Worm (Caenorhabditis elegans) whole organism, young adult: ENCODE data around the gene srsx-37.

Experiments
- B0261.1 ChIP-seq: sonication (generic microtip); optimal IDR thresholded peaks from 2 replicates; lab custom pipeline; 2016; ENCODE audit warnings: mild to moderate bottlenecking, missing genetic modification characterization, moderate library complexity, missing compliant biosample characterization
- F57C9.4 ChIP-seq: sonication (generic microtip); optimal IDR thresholded peaks from 2 replicates; lab custom pipeline; 2017; ENCODE audit warnings: mild to moderate bottlenecking, missing genetic modification characterization, missing compliant biosample characterization
- Y79H2A.3 ChIP-seq: fragments of 200-800 bp; sonication (Bioruptor generic); conservative IDR thresholded peaks from 2 replicates; pipeline ENCODE4 v1.3.6; 2022; ENCODE audit warnings: missing genetic modification reagents, missing genetic modification characterization, missing compliant biosample characterization
- ama-1 ChIP-seq, 3 experiments: fragments of 150-350 bp in 1 of 3; sonication (generic microtip) in 2 of 3; optimal IDR thresholded peaks; 2 replicates each; lab custom pipeline; 2014 to 2018; ENCODE audit warnings: missing biosample characterization in 2 of 3, missing genetic modification characterization in 2 of 3, missing genetic modification reagents in 2 of 3
- attf-3 ChIP-seq: fragments of 200-800 bp; sonication (Bioruptor generic); conservative IDR thresholded peaks from 2 replicates; pipeline ENCODE4 v1.3.6; 2022; ENCODE audit warnings: missing genetic modification reagents, missing genetic modification characterization, missing compliant biosample characterization
- bed-1 ChIP-seq: fragments of 200-800 bp; sonication (Bioruptor generic); IDR thresholded peaks from 2 replicates; pipeline ENCODE4 v1.3.6; 2022; ENCODE audit warnings: missing genetic modification reagents, missing genetic modification characterization, missing compliant biosample characterization
- dox-1 ChIP-seq: fragments of 200-800 bp; sonication (Bioruptor generic); IDR thresholded peaks from 2 replicates; pipeline ENCODE4 v1.3.6; 2022; ENCODE audit warnings: missing genetic modification reagents, missing genetic modification characterization, missing compliant biosample characterization
- efl-1 ChIP-seq: fragments of 150-350 bp; optimal IDR thresholded peaks from 2 replicates; lab custom pipeline; 2014; ENCODE audit warnings: missing biosample characterization, missing genetic modification reagents, missing genetic modification characterization
- pha-4 ChIP-seq: fragments of 150-350 bp; sonication (generic microtip); optimal IDR thresholded peaks from 2 replicates; lab custom pipeline; 2014; ENCODE audit warnings: missing biosample characterization, missing genetic modification reagents, missing genetic modification characterization
- tbx-9 ChIP-seq: sonication (generic microtip); optimal IDR thresholded peaks from 2 replicates; lab custom pipeline; 2016; ENCODE audit warnings: borderline replicate concordance, missing genetic modification characterization, inconsistent platforms, missing compliant biosample characterization
- ztf-22 ChIP-seq: fragments of 200-800 bp; sonication (Bioruptor generic); optimal IDR thresholded peaks from 2 replicates; lab custom pipeline; 2018; ENCODE audit warnings: mild to moderate bottlenecking, missing genetic modification characterization, moderate library complexity, missing compliant biosample characterization

DNA sequence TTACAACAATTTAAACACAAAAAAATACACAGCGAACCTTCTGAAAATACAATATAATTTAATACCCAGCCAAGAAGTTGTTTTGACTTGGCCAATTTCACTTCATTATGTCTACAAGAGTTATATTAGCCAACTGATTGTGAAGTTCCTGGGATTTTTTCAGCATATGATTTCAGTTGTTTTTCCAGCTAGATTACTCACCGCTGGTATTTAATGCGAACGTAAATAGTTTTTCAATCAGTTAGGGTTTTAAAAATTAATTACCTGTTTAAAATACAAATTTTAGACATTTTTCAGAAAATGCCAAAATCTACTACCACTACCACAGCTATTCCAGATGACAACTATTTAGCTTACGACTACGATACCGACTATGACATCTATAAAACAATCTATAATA is 33.3 kb downstream of the srsx-37 start, which contains the start of gene srw-14:
- no peak for TF ChIP-seq efl-1 (GFP tag; lab: Kevin White, UChicago)
- no peak for TF ChIP-seq bed-1 (GFP tag; lab: Robert Waterston, UW)
- no peak for TF ChIP-seq attf-3 (GFP tag; lab: Robert Waterston, UW)
- TF ChIP-seq Y79H2A.3 (GFP tag; lab: Robert Waterston, UW) = no peak
- no peak for TF ChIP-seq tbx-9
- no peak for TF ChIP-seq ztf-22
- TF ChIP-seq pha-4 (tag; lab: Kevin White, UChicago) = no peak
- no peak for TF ChIP-seq ama-1 (optimal IDR thresholded peaks at IDR 0.05; lab: Kevin White, UChicago)
- TF ChIP-seq ama-1 (GFP tag; optimal IDR thresholded peaks at IDR 0.05; lab: Kevin White, UChicago) = no peak
- TF ChIP-seq F57C9.4 = no peak
- TF ChIP-seq dox-1 (GFP tag; lab: Robert Waterston, UW) = no peak
- TF ChIP-seq B0261.1 (tag; lab: Kevin White, UChicago) = no peak
